Fruit fly (Drosophila melanogaster) whole organism, pupa: Measurements from ENCODE around the gene viaf.

Source experiments
- CG12605 ChIP-seq: fragments of 200-800 bp; sonication (Bioruptor generic); IDR thresholded peaks from 2 replicates; pipeline ENCODE4 v1.3.6; 2022; ENCODE audit warnings: missing biosample characterization, missing genetic modification characterization
- CG13204 ChIP-seq: fragments of 200-800 bp; sonication (Bioruptor generic); optimal IDR thresholded peaks from 2 replicates; lab custom pipeline; 2018; ENCODE audit warnings: missing biosample characterization, mild to moderate bottlenecking, missing genetic modification characterization, moderate library complexity
- CG15710 ChIP-seq: fragments of 200-800 bp; sonication (Bioruptor generic); optimal IDR thresholded peaks from 2 replicates; lab custom pipeline; 2018; ENCODE audit warnings: missing biosample characterization, mild to moderate bottlenecking, missing genetic modification characterization, moderate library complexity
- CG34367 ChIP-seq: fragments of 200-800 bp; sonication (Bioruptor generic); optimal IDR thresholded peaks from 2 replicates; lab custom pipeline; 2018; ENCODE audit warnings: missing biosample characterization, mild to moderate bottlenecking, missing genetic modification characterization
- CG8159 ChIP-seq: fragments of 200-800 bp; sonication (Bioruptor generic); optimal IDR thresholded peaks from 3 replicates; lab custom pipeline; 2018; ENCODE audit warnings: missing biosample characterization, mild to moderate bottlenecking, missing genetic modification characterization, moderate library complexity
- CG8301 ChIP-seq: fragments of 200-800 bp; sonication (Bioruptor generic); optimal IDR thresholded peaks from 2 replicates; lab custom pipeline; 2018; ENCODE audit warnings: missing biosample characterization, mild to moderate bottlenecking, missing genetic modification characterization
- EcR ChIP-seq: fragments of 200-800 bp; sonication (Bioruptor generic); optimal IDR thresholded peaks from 3 replicates; lab custom pipeline; 2019; ENCODE audit warnings: missing biosample characterization, missing genetic modification characterization, mild to moderate bottlenecking, moderate library complexity, missing genetic modification reagents
- Ets98B ChIP-seq: fragments of 200-800 bp; sonication (Bioruptor generic); IDR thresholded peaks from 2 replicates; pipeline ENCODE4 v1.3.6; 2022; ENCODE audit warnings: missing biosample characterization, missing genetic modification characterization
- Pif1A ChIP-seq: fragments of 200-800 bp; sonication (Bioruptor generic); optimal IDR thresholded peaks from 3 replicates; lab custom pipeline; 2016; ENCODE audit warnings: missing biosample characterization, missing genetic modification characterization
- Pif1B ChIP-seq: fragments of 200-800 bp; sonication (Bioruptor generic); optimal IDR thresholded peaks from 3 replicates; lab custom pipeline; 2016; ENCODE audit warnings: missing biosample characterization, missing genetic modification characterization
- Snoo ChIP-seq: fragments of 200-800 bp; sonication (Bioruptor generic); optimal IDR thresholded peaks from 3 replicates; lab custom pipeline; 2017; ENCODE audit warnings: missing biosample characterization, mild to moderate bottlenecking, missing genetic modification characterization, inconsistent platforms
- gl ChIP-seq: fragments of 200-800 bp; sonication (Bioruptor generic); optimal IDR thresholded peaks from 2 replicates; lab custom pipeline; 2018; ENCODE audit warnings: missing biosample characterization, mild to moderate bottlenecking, missing genetic modification characterization

DNA sequence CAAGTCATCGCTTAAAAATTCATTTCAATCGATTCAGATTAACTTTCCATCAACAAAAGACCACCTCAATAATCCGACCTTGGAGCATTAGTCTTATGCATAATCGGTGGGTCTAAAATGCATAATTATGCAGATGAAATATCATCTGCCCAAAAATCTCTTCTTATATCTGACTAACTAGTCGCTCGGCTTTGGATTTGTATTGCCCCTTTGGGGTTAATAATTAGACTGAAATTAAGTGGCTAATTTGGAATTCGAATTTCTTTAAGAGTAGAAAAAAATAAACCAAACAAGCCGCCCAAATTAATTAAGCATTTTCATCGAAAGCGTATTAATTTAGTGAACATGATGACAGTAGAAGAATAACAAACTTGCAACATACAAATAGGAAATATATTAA lies 43.7 kb upstream of the viaf start:
- TF ChIP-seq EcR (GFP tag; lab: Kevin White, UChicago) (no peak), CG15710 (tag; lab: Kevin White, UChicago) (no peak), Ets98B (GFP tag; lab: Robert Waterston, UW) (no peak), CG8301 (tag; lab: Kevin White, UChicago) (no peak), CG12605 (GFP tag; lab: Robert Waterston, UW) (no peak), Pif1A (no peak), CG13204 (GFP tag; lab: Kevin White, UChicago) (no peak), CG34367 (tag; lab: Kevin White, UChicago) (no peak), CG8159 (tag; lab: Kevin White, UChicago) (no peak), Pif1B (GFP tag; lab: Kevin White, UChicago) (no peak), gl (tag; lab: Kevin White, UChicago) (no peak), Snoo (tag; lab: Kevin White, UChicago) (no peak)
